Fruit fly (Drosophila melanogaster) whole organism, embryonic: Measurements from ENCODE around the gene CIA30.

Source experiments
- Atf-2 ChIP-seq: fragments of 200-800 bp; sonication (Bioruptor generic); optimal IDR thresholded peaks from 2 replicates; lab custom pipeline; 2016; ENCODE audit warnings: missing biosample characterization, missing genetic modification characterization
- BEAF-32 ChIP-seq: fragments of 200-800 bp; sonication (Bioruptor generic); optimal IDR thresholded peaks from 3 replicates; lab custom pipeline; 2017; ENCODE audit warnings: missing biosample characterization, missing genetic modification characterization, mild to moderate bottlenecking, moderate library complexity, missing genetic modification reagents
- CG12155 ChIP-seq: fragments of 200-800 bp; sonication (Bioruptor generic); optimal IDR thresholded peaks from 3 replicates; lab custom pipeline; 2016; ENCODE audit warnings: missing biosample characterization, missing genetic modification characterization
- CG13123 ChIP-seq: fragments of 200-800 bp; sonication (Bioruptor generic); optimal IDR thresholded peaks from 2 replicates; lab custom pipeline; 2016; ENCODE audit warnings: missing biosample characterization, missing genetic modification characterization
- CG17359 ChIP-seq: fragments of 200-800 bp; sonication (Bioruptor generic); optimal IDR thresholded peaks from 3 replicates; lab custom pipeline; 2018; ENCODE audit warnings: missing biosample characterization, mild to moderate bottlenecking, missing genetic modification characterization, moderate library complexity
- CG17829 ChIP-seq: fragments of 200-800 bp; optimal IDR thresholded peaks from 2 replicates; lab custom pipeline; 2019; ENCODE audit warnings: missing biosample characterization, mild to moderate bottlenecking, missing genetic modification characterization, moderate library complexity
- CG1792 ChIP-seq: fragments of 200-800 bp; sonication (Bioruptor generic); optimal IDR thresholded peaks from 2 replicates; lab custom pipeline; 2016; ENCODE audit warnings: missing biosample characterization, missing genetic modification characterization
- CG18262 ChIP-seq: fragments of 200-800 bp; optimal IDR thresholded peaks from 3 replicates; lab custom pipeline; 2019; ENCODE audit warnings: missing biosample characterization, mild to moderate bottlenecking, missing genetic modification characterization, moderate library complexity
- CG18599 ChIP-seq: fragments of 200-800 bp; sonication (Bioruptor generic); optimal IDR thresholded peaks from 3 replicates; lab custom pipeline; 2017; ENCODE audit warnings: missing biosample characterization, missing genetic modification characterization, mild to moderate bottlenecking, moderate library complexity, missing genetic modification reagents
- CG2129 ChIP-seq: fragments of 200-800 bp; sonication (Bioruptor generic); IDR thresholded peaks from 2 replicates; pipeline ENCODE4 v1.3.6; 2022; ENCODE audit warnings: missing biosample characterization, missing genetic modification characterization; ENCODE audit not compliant: partially characterized antibody
- CG2199 ChIP-seq: fragments of 200-800 bp; sonication (Bioruptor generic); IDR thresholded peaks from 3 replicates; pipeline ENCODE4 v1.3.6; 2022; ENCODE audit warnings: missing biosample characterization, missing genetic modification characterization
- CG2678 ChIP-seq: fragments of 200-800 bp; sonication (Bioruptor generic); optimal IDR thresholded peaks from 3 replicates; lab custom pipeline; 2019; ENCODE audit warnings: missing biosample characterization, mild to moderate bottlenecking, missing genetic modification characterization, moderate library complexity
- CG32532 ChIP-seq: fragments of 200-800 bp; sonication (Bioruptor generic); IDR thresholded peaks from 2 replicates; pipeline ENCODE4 v1.3.6; 2022; ENCODE audit warnings: missing biosample characterization, missing genetic modification characterization
- CG3407 ChIP-seq: fragments of 200-800 bp; sonication (Bioruptor generic); optimal IDR thresholded peaks from 2 replicates; lab custom pipeline; 2018; ENCODE audit warnings: missing biosample characterization, mild to moderate bottlenecking, missing genetic modification characterization
- CG4360 ChIP-seq: fragments of 200-800 bp; sonication (Bioruptor generic); IDR thresholded peaks from 2 replicates; pipeline ENCODE4 v1.3.6; 2022; ENCODE audit warnings: missing biosample characterization, missing genetic modification characterization
- CG4820 ChIP-seq: fragments of 200-800 bp; sonication (Bioruptor generic); optimal IDR thresholded peaks from 3 replicates; lab custom pipeline; 2016; ENCODE audit warnings: missing biosample characterization, missing genetic modification characterization
- CG5245 ChIP-seq: fragments of 200-800 bp; sonication (Bioruptor generic); optimal IDR thresholded peaks from 3 replicates; lab custom pipeline; 2016; ENCODE audit warnings: missing biosample characterization, missing genetic modification characterization
- CG6254 ChIP-seq: fragments of 200-800 bp; sonication (Bioruptor generic); optimal IDR thresholded peaks from 3 replicates; lab custom pipeline; 2017; ENCODE audit warnings: mild to moderate bottlenecking, missing biosample characterization, missing genetic modification reagents, missing genetic modification characterization
- CG7556 ChIP-seq: fragments of 200-800 bp; sonication (Bioruptor generic); optimal IDR thresholded peaks from 2 replicates; lab custom pipeline; 2017; ENCODE audit warnings: missing biosample characterization, mild to moderate bottlenecking, missing genetic modification characterization
- CG9727 ChIP-seq: fragments of 200-800 bp; sonication (Bioruptor generic); optimal IDR thresholded peaks from 3 replicates; lab custom pipeline; 2017; ENCODE audit warnings: missing biosample characterization, mild to moderate bottlenecking, missing genetic modification characterization
- CkIIα-i1 ChIP-seq: fragments of 200-800 bp; sonication (Bioruptor generic); IDR thresholded peaks from 2 replicates; pipeline ENCODE4 v1.3.6; 2022; ENCODE audit warnings: missing biosample characterization, missing genetic modification characterization
- Gsc ChIP-seq: fragments of 200-800 bp; sonication (Bioruptor generic); IDR thresholded peaks from 2 replicates; pipeline ENCODE4 v1.3.6; 2022; ENCODE audit warnings: missing biosample characterization, missing genetic modification characterization
- Gug ChIP-seq: fragments of 200-800 bp; sonication (Bioruptor generic); IDR thresholded peaks from 4 replicates; pipeline ENCODE4 v1.3.6; 2022; ENCODE audit warnings: missing biosample characterization, missing genetic modification characterization
- HHEX ChIP-seq: fragments of 200-800 bp; sonication (Bioruptor generic); optimal IDR thresholded peaks from 3 replicates; lab custom pipeline; 2017; ENCODE audit warnings: missing biosample characterization, mild to moderate bottlenecking, missing genetic modification characterization, missing genetic modification reagents
- HmgD ChIP-seq: fragments of 200-800 bp; sonication (Bioruptor generic); optimal IDR thresholded peaks from 3 replicates; lab custom pipeline; 2016; ENCODE audit warnings: missing biosample characterization, missing genetic modification characterization
- HmgZ ChIP-seq: fragments of 200-800 bp; sonication (Bioruptor generic); optimal IDR thresholded peaks from 2 replicates; lab custom pipeline; 2018; ENCODE audit warnings: missing biosample characterization, mild to moderate bottlenecking, missing genetic modification characterization
- Hr78 ChIP-seq, 2 experiments: fragments of 200-800 bp in 1 of 2; fragments of >200 bp in 1 of 2; sonication (Bioruptor generic) in 1 of 2; optimal IDR thresholded peaks; 2 replicates each; lab custom pipeline; 2017 to 2019; ENCODE audit warnings: missing biosample characterization in 2 of 2, missing genetic modification characterization in 2 of 2, mild to moderate bottlenecking in 1 of 2, moderate library complexity in 1 of 2
- Oaz ChIP-seq: fragments of 200-800 bp; sonication (Bioruptor generic); IDR thresholded peaks from 2 replicates; pipeline ENCODE4 v1.3.6; 2022; ENCODE audit warnings: missing biosample characterization, missing genetic modification characterization
- Oli ChIP-seq: fragments of 200-800 bp; sonication (Bioruptor generic); optimal IDR thresholded peaks from 2 replicates; lab custom pipeline; 2018; ENCODE audit warnings: missing biosample characterization, mild to moderate bottlenecking, missing genetic modification characterization, moderate library complexity
- Ravus ChIP-seq: fragments of 200-800 bp; sonication (Bioruptor generic); IDR thresholded peaks from 2 replicates; pipeline ENCODE4 v1.3.6; 2022; ENCODE audit warnings: missing biosample characterization, missing genetic modification characterization
- Ssrp ChIP-seq: fragments of 200-800 bp; sonication (Bioruptor generic); optimal IDR thresholded peaks from 2 replicates; lab custom pipeline; 2018; ENCODE audit warnings: missing biosample characterization, mild to moderate bottlenecking, missing genetic modification characterization, moderate library complexity
- Xbp1 ChIP-seq: fragments of 200-800 bp; sonication (Bioruptor generic); optimal IDR thresholded peaks from 3 replicates; lab custom pipeline; 2016; ENCODE audit warnings: missing biosample characterization, mild to moderate bottlenecking, missing genetic modification characterization
- Xrp1 ChIP-seq: fragments of 200-800 bp; sonication (Bioruptor generic); IDR thresholded peaks from 2 replicates; pipeline ENCODE4 v1.3.6; 2022; ENCODE audit warnings: missing biosample characterization, missing genetic modification characterization
- ac ChIP-seq: fragments of 200-800 bp; sonication (Bioruptor generic); optimal IDR thresholded peaks from 3 replicates; lab custom pipeline; 2017; ENCODE audit warnings: missing biosample characterization, mild to moderate bottlenecking, missing genetic modification characterization
- aop ChIP-seq: fragments of 200-800 bp; sonication (Bioruptor generic); IDR thresholded peaks from 2 replicates; pipeline ENCODE4 v1.3.6; 2022; ENCODE audit warnings: missing biosample characterization, missing genetic modification characterization
- caup ChIP-seq: fragments of 200-800 bp; sonication (Bioruptor generic); optimal IDR thresholded peaks from 3 replicates; lab custom pipeline; 2017; ENCODE audit warnings: missing biosample characterization, mild to moderate bottlenecking, missing genetic modification characterization, moderate library complexity; ENCODE audit not compliant: severe bottlenecking
- corto ChIP-seq: fragments of 200-800 bp; sonication (Bioruptor generic); optimal IDR thresholded peaks from 2 replicates; lab custom pipeline; 2016; ENCODE audit warnings: missing biosample characterization, mild to moderate bottlenecking, missing genetic modification characterization, moderate library complexity
- crp ChIP-seq, 2 experiments: fragments of 200-800 bp; sonication (Bioruptor generic); optimal IDR thresholded peaks; 2 replicates in 1 of 2; 3 replicates in 1 of 2; lab custom pipeline; 2017; ENCODE audit warnings: missing biosample characterization in 2 of 2, missing genetic modification characterization in 2 of 2, mild to moderate bottlenecking in 1 of 2, moderate library complexity in 1 of 2
- ewg ChIP-seq: fragments of 200-800 bp; sonication (Bioruptor generic); optimal IDR thresholded peaks from 3 replicates; lab custom pipeline; 2017; ENCODE audit warnings: mild to moderate bottlenecking, missing biosample characterization, missing genetic modification reagents, missing genetic modification characterization
- gce ChIP-seq: fragments of 200-800 bp; sonication (Bioruptor generic); IDR thresholded peaks from 3 replicates; pipeline ENCODE4 v1.3.6; 2022; ENCODE audit warnings: missing biosample characterization, missing genetic modification characterization
- gfzf ChIP-seq: fragments of 200-800 bp; sonication (Bioruptor generic); optimal IDR thresholded peaks from 2 replicates; lab custom pipeline; 2016; ENCODE audit warnings: missing biosample characterization, mild to moderate bottlenecking, missing genetic modification characterization, moderate library complexity
- grau ChIP-seq: fragments of 200-800 bp; optimal IDR thresholded peaks from 3 replicates; lab custom pipeline; 2019; ENCODE audit warnings: missing biosample characterization, mild to moderate bottlenecking, missing genetic modification characterization, moderate library complexity
- kay ChIP-seq: fragments of 200-800 bp; sonication (Bioruptor generic); optimal IDR thresholded peaks from 2 replicates; lab custom pipeline; 2016; ENCODE audit warnings: missing biosample characterization, missing genetic modification characterization
- onecut ChIP-seq: fragments of 200-800 bp; sonication (Bioruptor generic); IDR thresholded peaks from 2 replicates; pipeline ENCODE4 v1.3.6; 2022; ENCODE audit warnings: missing biosample characterization, missing genetic modification characterization
- phol ChIP-seq: fragments of 200-800 bp; sonication (Bioruptor generic); optimal IDR thresholded peaks from 3 replicates; lab custom pipeline; 2018; ENCODE audit warnings: missing biosample characterization, mild to moderate bottlenecking, missing genetic modification characterization, moderate library complexity
- repo ChIP-seq: fragments of 200-800 bp; sonication (Bioruptor generic); optimal IDR thresholded peaks from 2 replicates; lab custom pipeline; 2016; ENCODE audit warnings: missing biosample characterization, missing genetic modification characterization
- row ChIP-seq: fragments of 200-800 bp; sonication (Bioruptor generic); IDR thresholded peaks from 3 replicates; pipeline ENCODE4 v1.3.6; 2022; ENCODE audit warnings: missing biosample characterization, missing genetic modification characterization
- salm ChIP-seq: fragments of 200-800 bp; sonication (Bioruptor generic); optimal IDR thresholded peaks from 2 replicates; lab custom pipeline; 2018; ENCODE audit warnings: missing biosample characterization, mild to moderate bottlenecking, missing genetic modification characterization
- scrt ChIP-seq: fragments of 200-800 bp; sonication (Bioruptor generic); optimal IDR thresholded peaks from 2 replicates; lab custom pipeline; 2018; ENCODE audit warnings: missing biosample characterization, mild to moderate bottlenecking, missing genetic modification characterization, moderate library complexity
- tin ChIP-seq: fragments of 200-800 bp; sonication (Bioruptor generic); optimal IDR thresholded peaks from 3 replicates; lab custom pipeline; 2016; ENCODE audit warnings: missing biosample characterization, missing genetic modification characterization
- zen ChIP-seq: fragments of 200-800 bp; sonication (Bioruptor generic); optimal IDR thresholded peaks from 3 replicates; lab custom pipeline; 2018; ENCODE audit warnings: missing biosample characterization, mild to moderate bottlenecking, missing genetic modification characterization, moderate library complexity

Gene CIA30

DNA sequence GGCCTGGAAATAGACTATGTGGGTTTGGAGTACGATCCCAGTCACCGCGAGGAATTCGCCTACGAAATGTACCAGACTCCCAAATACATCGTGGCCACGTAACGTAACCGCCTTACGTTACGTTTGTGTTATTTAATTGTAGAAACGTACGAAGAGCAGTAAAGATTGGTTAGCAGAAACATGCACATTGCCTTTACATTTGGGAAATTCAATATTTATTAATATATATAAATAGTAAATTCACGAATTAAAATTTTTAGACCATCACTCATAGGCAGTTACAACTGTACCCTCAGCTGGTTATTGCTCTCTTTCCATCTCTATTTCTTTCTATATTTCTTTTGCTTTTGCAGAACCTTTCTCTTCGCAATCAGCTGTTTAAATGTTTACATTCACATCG lies 1.1 kb downstream of the CIA30 start, which contains the start of gene Gnpnat (continued):
- TF ChIP-seq onecut (GFP tag; lab: Robert Waterston, UW) = peak; percentile 58
- peak; percentile 48 for TF ChIP-seq HHEX (GFP tag; lab: Kevin White, UChicago)
- peak; percentile 31 for TF ChIP-seq CG3407 (GFP tag; lab: Kevin White, UChicago)
- peak; percentile 22 for TF ChIP-seq CG12155 (GFP tag; lab: Kevin White, UChicago)
- peak; percentile 63 for TF ChIP-seq phol
- no peak for TF ChIP-seq CG13123 (GFP tag; lab: Kevin White, UChicago)
- TF ChIP-seq CG4360 = no peak
- TF ChIP-seq tin = peak; percentile 19
- TF ChIP-seq aop (GFP tag; lab: Robert Waterston, UW) = no peak
- peak; percentile 81 for TF ChIP-seq CG18599
- no peak for TF ChIP-seq repo (GFP tag; lab: Kevin White, UChicago)
- no peak for TF ChIP-seq CG2129 (GFP tag; lab: Robert Waterston, UW)
- no peak for TF ChIP-seq CG2199 (GFP tag; lab: Robert Waterston, UW)
- TF ChIP-seq Xrp1 (GFP tag; lab: Robert Waterston, UW) = no peak
- TF ChIP-seq zen (tag; lab: Kevin White, UChicago) = peak; percentile 31
- TF ChIP-seq gfzf (GFP tag; lab: Kevin White, UChicago) = no peak
- peak; percentile 6 for TF ChIP-seq CG4820 (GFP tag; lab: Kevin White, UChicago)
- TF ChIP-seq CkIIα-i1 (GFP tag; lab: Robert Waterston, UW) = no peak
- TF ChIP-seq scrt (GFP tag; lab: Kevin White, UChicago) = peak; percentile 26
- TF ChIP-seq Xbp1 (GFP tag; lab: Kevin White, UChicago) = peak; percentile 40
- no peak for TF ChIP-seq kay (GFP tag; lab: Kevin White, UChicago)
- TF ChIP-seq CG17829 = peak; percentile 62
- TF ChIP-seq Ravus (GFP tag; lab: Robert Waterston, UW) = no peak
- peak; percentile 71 for TF ChIP-seq CG2678 (tag; lab: Kevin White, UChicago)
- peak; percentile 22 for TF ChIP-seq ewg (GFP tag; lab: Kevin White, UChicago)
- no peak for TF ChIP-seq gce
- TF ChIP-seq crp (GFP tag; optimal IDR thresholded peaks at IDR 0.05; lab: Kevin White, UChicago) = peak in 1 of 2 experiments; percentile 66
- TF ChIP-seq CG1792 (GFP tag; lab: Kevin White, UChicago) = no peak
- TF ChIP-seq CG18262 (tag; lab: Kevin White, UChicago) = peak; percentile 50
- peak; percentile 96 for TF ChIP-seq grau (tag; lab: Kevin White, UChicago)
- peak; percentile 58 for TF ChIP-seq HmgZ
- TF ChIP-seq Hr78 (GFP tag; optimal IDR thresholded peaks at IDR 0.05; lab: Kevin White, UChicago) = no peak
- TF ChIP-seq CG7556 = peak; percentile 66
- peak; percentile 39 for TF ChIP-seq Ssrp (tag; lab: Kevin White, UChicago)
- no peak for TF ChIP-seq Oaz (GFP tag; lab: Robert Waterston, UW)
- TF ChIP-seq caup (GFP tag; lab: Kevin White, UChicago) = peak; percentile 48
- peak; percentile 73 for TF ChIP-seq CG17359 (tag; lab: Kevin White, UChicago)
- TF ChIP-seq CG32532 (GFP tag; lab: Robert Waterston, UW) = no peak
- TF ChIP-seq BEAF-32 (GFP tag; lab: Kevin White, UChicago) = no peak
- no peak for TF ChIP-seq Atf-2 (GFP tag; lab: Kevin White, UChicago)
- TF ChIP-seq CG5245 (GFP tag; lab: Kevin White, UChicago) = peak; percentile 12
- peak; percentile 60 for TF ChIP-seq CG9727
- TF ChIP-seq HmgD (GFP tag; lab: Kevin White, UChicago) = no peak
- TF ChIP-seq Gsc (GFP tag; lab: Robert Waterston, UW) = no peak
- TF ChIP-seq Oli (tag; lab: Kevin White, UChicago) = peak; percentile 48
- no peak for TF ChIP-seq row (GFP tag; lab: Robert Waterston, UW)
- TF ChIP-seq corto (GFP tag; lab: Kevin White, UChicago) = peak; percentile 57
- peak; percentile 47 for TF ChIP-seq salm (tag; lab: Kevin White, UChicago)
- peak; percentile 57 for TF ChIP-seq CG6254 (GFP tag; lab: Kevin White, UChicago)
- no peak for TF ChIP-seq Gug (GFP tag; lab: Robert Waterston, UW)
- TF ChIP-seq ac (GFP tag; lab: Kevin White, UChicago) = no peak
